Worm (Caenorhabditis elegans): ENCODE results near the gene ttr-34.
A peak's percentile ranks its signal among the peaks of the same experiment; 100 is the strongest.

Gene ttr-34

DNA sequence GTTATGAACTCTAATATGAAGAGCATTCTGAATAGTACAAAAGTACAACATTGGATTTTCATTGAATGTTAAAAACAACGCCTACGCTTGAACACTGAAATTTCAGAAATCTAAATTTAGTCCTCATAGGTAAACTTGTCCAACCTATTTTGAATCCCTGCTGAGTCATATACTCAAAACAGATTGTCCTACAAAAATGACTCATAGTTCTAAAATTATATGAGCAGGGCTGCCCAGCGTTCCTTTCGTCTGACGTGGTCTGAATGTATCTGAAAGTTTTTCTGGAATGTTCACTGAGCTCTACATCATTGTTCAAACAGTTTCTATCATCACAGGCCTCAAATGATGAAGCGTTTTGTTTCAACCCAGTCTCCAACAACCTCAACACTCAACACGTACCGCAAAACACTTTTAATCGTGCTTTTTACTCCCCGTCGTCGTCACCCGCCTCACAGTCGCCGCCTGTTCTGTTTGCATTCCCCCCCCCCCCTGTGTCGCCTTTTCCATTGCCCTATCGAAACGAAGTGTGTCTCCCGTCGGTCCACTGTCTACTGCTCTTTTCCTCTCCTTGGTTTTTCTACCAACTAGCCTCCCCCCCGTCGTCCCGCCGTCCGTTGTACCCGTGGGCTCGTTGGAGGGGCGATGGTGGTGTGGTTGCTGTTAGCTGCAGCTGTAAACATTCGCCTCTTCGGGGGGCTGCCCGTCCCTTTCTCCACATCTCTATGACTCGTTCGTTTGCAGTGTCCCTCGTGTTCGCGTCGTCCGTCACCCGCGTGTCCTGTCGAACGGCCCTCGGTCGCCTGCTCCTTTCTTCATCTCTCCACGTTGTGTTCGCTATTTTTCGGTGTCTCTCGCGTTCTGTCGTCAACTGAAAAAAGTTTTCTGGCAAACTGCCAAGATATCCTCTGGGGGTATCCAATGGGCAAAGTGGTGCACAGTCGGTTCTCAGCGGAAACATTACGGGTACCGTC, 4.5 kb downstream of the ttr-34 start (continued):
- TF ChIP-seq madf-9 (GFP tag; conservative IDR thresholded peaks at IDR 0.05) (peak; percentile 16; the same call in 1 of the 2 replicates), ceh-32 (tag; optimal IDR thresholded peaks at IDR 0.05; ENCODE audit: poor library complexity) (peak; percentile 3), fos-1 (tag; optimal IDR thresholded peaks at IDR 0.05) (peak; percentile 15), hmg-1.1 (GFP tag; IDR thresholded peaks at IDR 0.05) (peak; percentile 75), nhr-48 (tag; optimal IDR thresholded peaks at IDR 0.05) (peak; percentile 51), nhr-11 (tag; optimal IDR thresholded peaks at IDR 0.05) (peak; percentile 87), T26A8.4 (GFP tag; IDR thresholded peaks at IDR 0.05) (peak; percentile 47; the same call in 1 of the 2 replicates), dmd-8 (GFP tag; IDR thresholded peaks at IDR 0.05) (0 out of 2 replicates have a peak, but pooled peaks have one; percentile 41), nhr-111 (GFP tag; optimal IDR thresholded peaks at IDR 0.05) (peak; percentile 23), mxl-3 (GFP tag; optimal IDR thresholded peaks at IDR 0.05) (peak; percentile 91), hif-1 (tag; optimal IDR thresholded peaks at IDR 0.05) (peak in 1 of 2 experiments; percentile 13), lin-1 (GFP tag; IDR thresholded peaks at IDR 0.05) (0 out of 2 replicates have a peak, but pooled peaks have one; percentile 63), pha-4 (GFP tag; IDR thresholded peaks at IDR 0.05) (peak; percentile 84; the same call in 1 of the 2 replicates), pha-4 (tag; optimal IDR thresholded peaks at IDR 0.05) (peak; percentile 17), Y5F2A.4 (GFP tag; optimal IDR thresholded peaks at IDR 0.05) (no peak), ZK337.2 (GFP tag; IDR thresholded peaks at IDR 0.05) (no peak), nhr-41 (GFP tag; IDR thresholded peaks at IDR 0.05) (no peak), mdt-29 (GFP tag; IDR thresholded peaks at IDR 0.05) (0 out of 2 replicates have a peak, but pooled peaks have one; percentile 43), dve-1 (tag; optimal IDR thresholded peaks at IDR 0.05; ENCODE audit: insufficient read depth) (peak; percentile 66), rbr-2 (tag; optimal IDR thresholded peaks at IDR 0.05) (peak; percentile 84), aly-2 (tag; optimal IDR thresholded peaks at IDR 0.05) (no peak), F44E2.7 (GFP tag; IDR thresholded peaks at IDR 0.05) (no peak), fkh-10 (GFP tag; optimal IDR thresholded peaks at IDR 0.05) (peak; percentile 47), nhr-10 (tag; optimal IDR thresholded peaks at IDR 0.05) (peak; percentile 76), ceh-44 (GFP tag; IDR thresholded peaks at IDR 0.05) (no peak), mdl-1 (tag; optimal IDR thresholded peaks at IDR 0.05) (peak; percentile 73 to 94), lin-13 (GFP tag; optimal IDR thresholded peaks at IDR 0.05) (no peak), daf-16 (GFP tag; optimal IDR thresholded peaks at IDR 0.05) (peak; percentile 18 to 67), daf-16 (tag; optimal IDR thresholded peaks at IDR 0.05) (peak; percentile 77), daf-8 (GFP tag; IDR thresholded peaks at IDR 0.05) (no peak), dmd-6 (GFP tag; IDR thresholded peaks at IDR 0.05) (peak; percentile 65), pqm-1 (tag; optimal IDR thresholded peaks at IDR 0.05) (peak; percentile 33), zip-2 (tag; optimal IDR thresholded peaks at IDR 0.05) (peak; percentile 23), mep-1 (tag; optimal IDR thresholded peaks at IDR 0.05) (peak; percentile 82), D1046.2 (GFP tag; IDR thresholded peaks at IDR 0.05) (0 out of 2 replicates have a peak, but pooled peaks have one; percentile 21), ztf-7 (tag; optimal IDR thresholded peaks at IDR 0.05) (peak; percentile 17), nhr-25 (tag; optimal IDR thresholded peaks at IDR 0.05; ENCODE audit: borderline replicate concordance, insufficient read depth) (no peak), hlh-11 (tag; optimal IDR thresholded peaks at IDR 0.05) (peak; percentile 95), dpl-1 (GFP tag; optimal IDR thresholded peaks at IDR 0.05) (peak; percentile 28), saeg-2 (GFP tag; IDR thresholded peaks at IDR 0.05) (0 out of 2 replicates have a peak, but pooled peaks have one; percentile 18), zip-11 (GFP tag; IDR thresholded peaks at IDR 0.05) (no peak), zfp-3 (GFP tag; conservative IDR thresholded peaks at IDR 0.05) (0 out of 2 replicates have a peak, but pooled peaks have one; percentile 46), egl-43 (GFP tag; IDR thresholded peaks at IDR 0.05) (peak; percentile 79; the same call in 1 of the 2 replicates), hlh-30 (tag; optimal IDR thresholded peaks at IDR 0.05; ENCODE audit: insufficient read depth) (peak; percentile 94), ceh-20 (GFP tag; IDR thresholded peaks at IDR 0.05) (peak; percentile 74), jun-1 (tag; optimal IDR thresholded peaks at IDR 0.05) (peak; percentile 74), egl-27 (tag; optimal IDR thresholded peaks at IDR 0.05) (no peak)

Measured in whole organism, L4 larva.